Worm (Caenorhabditis elegans) whole organism, early embryonic: ENCODE data around the gene csn-1.

ENCODE experiments used
- ama-1 ChIP-seq: fragments of 150-350 bp; optimal IDR thresholded peaks from 2 replicates; lab custom pipeline; 2014
- ceh-13 ChIP-seq: fragments of 200-800 bp; sonication (Bioruptor generic); optimal IDR thresholded peaks from 2 replicates; lab custom pipeline; 2018; ENCODE audit warnings: mild to moderate bottlenecking, missing genetic modification characterization, missing compliant biosample characterization
- ceh-36 ChIP-seq: sonication (generic microtip); optimal IDR thresholded peaks from 2 replicates; lab custom pipeline; 2016; ENCODE audit warnings: missing genetic modification characterization, inconsistent platforms, missing compliant biosample characterization
- ets-7 ChIP-seq: sonication (generic microtip); optimal IDR thresholded peaks from 2 replicates; lab custom pipeline; 2016; ENCODE audit warnings: missing genotype, missing genetic modification characterization, missing compliant biosample characterization
- flt-1 ChIP-seq: fragments of 200-800 bp; sonication (Bioruptor generic); IDR thresholded peaks from 2 replicates; pipeline ENCODE4 v1.3.6; 2022; ENCODE audit warnings: missing genetic modification characterization, missing compliant biosample characterization
- hmg-4 ChIP-seq: fragments of 200-800 bp; sonication (Bioruptor generic); optimal IDR thresholded peaks from 2 replicates; lab custom pipeline; 2018; ENCODE audit warnings: mild to moderate bottlenecking, missing genetic modification characterization, missing compliant biosample characterization
- hnd-1 ChIP-seq: sonication (generic microtip); optimal IDR thresholded peaks from 2 replicates; lab custom pipeline; 2016; ENCODE audit warnings: missing genetic modification characterization, missing compliant biosample characterization
- scrt-1 ChIP-seq: fragments of 200-800 bp; sonication (Bioruptor generic); IDR thresholded peaks from 2 replicates; pipeline ENCODE4 v1.3.6; 2022; ENCODE audit warnings: missing genetic modification characterization, missing compliant biosample characterization
- sea-1 ChIP-seq: fragments of 200-800 bp; sonication (Bioruptor generic); conservative IDR thresholded peaks from 2 replicates; pipeline ENCODE4 v1.3.6; 2022; ENCODE audit warnings: missing genetic modification characterization, missing compliant biosample characterization
- tbx-11 ChIP-seq: fragments of 200-800 bp; sonication (Bioruptor generic); IDR thresholded peaks from 2 replicates; pipeline ENCODE4 v1.3.6; 2022; ENCODE audit warnings: missing genetic modification characterization, missing compliant biosample characterization
- tbx-37 ChIP-seq: fragments of 200-800 bp; sonication (Bioruptor generic); conservative IDR thresholded peaks from 2 replicates; pipeline ENCODE4 v1.3.6; 2022; ENCODE audit warnings: missing genetic modification reagents, missing genetic modification characterization, missing compliant biosample characterization

ce11 chrV:17828310-17828709 lies 42.1 kb downstream of the csn-1 start, which contains the start of gene srh-304:
- TF ChIP-seq ama-1 (lab: Kevin White, UChicago) (no peak), ceh-36 (tag; lab: Kevin White, UChicago) (no peak), scrt-1 (GFP tag; lab: Robert Waterston, UW) (no peak), tbx-37 (GFP tag; lab: Robert Waterston, UW) (no peak), ceh-13 (no peak), sea-1 (GFP tag; lab: Robert Waterston, UW) (no peak), hnd-1 (tag; lab: Kevin White, UChicago) (no peak), tbx-11 (no peak), hmg-4 (GFP tag; lab: Kevin White, UChicago) (no peak), flt-1 (GFP tag; lab: Robert Waterston, UW) (no peak), ets-7 (tag; lab: Kevin White, UChicago) (no peak)
